Worm (Caenorhabditis elegans) whole organism, midembryonic: ENCODE data around the gene spsb-1.

Experiments
- T22C8.4 ChIP-seq: fragments of 200-800 bp; sonication (Bioruptor generic); IDR thresholded peaks from 2 replicates; pipeline ENCODE4 v1.3.6; 2022; ENCODE audit warnings: missing genetic modification characterization, missing compliant biosample characterization
- cog-1 ChIP-seq: sonication (generic microtip); optimal IDR thresholded peaks from 2 replicates; lab custom pipeline; 2016; ENCODE audit warnings: missing genetic modification characterization, missing compliant biosample characterization
- flt-1 ChIP-seq: fragments of 200-800 bp; sonication (Bioruptor generic); IDR thresholded peaks from 2 replicates; pipeline ENCODE4 v1.3.6; 2022; ENCODE audit warnings: missing genetic modification characterization, missing compliant biosample characterization
- klf-2 ChIP-seq: fragments of 200-800 bp; sonication (Bioruptor generic); conservative IDR thresholded peaks from 2 replicates; pipeline ENCODE4 v1.3.6; 2022; ENCODE audit warnings: missing genetic modification reagents, missing genetic modification characterization, missing compliant biosample characterization
- med-1 ChIP-seq: sonication (generic microtip); optimal IDR thresholded peaks from 2 replicates; lab custom pipeline; 2017; ENCODE audit warnings: missing genetic modification characterization, mild to moderate bottlenecking, missing compliant biosample characterization, antibody characterized with exemption, missing genetic modification reagents; ENCODE audit not compliant: insufficient read depth
- tab-1 ChIP-seq: fragments of 200-800 bp; sonication (Bioruptor generic); IDR thresholded peaks from 2 replicates; pipeline ENCODE4 v1.3.6; 2022; ENCODE audit warnings: missing genetic modification characterization, missing compliant biosample characterization
- ztf-29 ChIP-seq: fragments of 200-800 bp; sonication (Bioruptor generic); IDR thresholded peaks from 2 replicates; pipeline ENCODE4 v1.3.6; 2022; ENCODE audit warnings: missing genetic modification reagents, missing genetic modification characterization, missing compliant biosample characterization

DNA sequence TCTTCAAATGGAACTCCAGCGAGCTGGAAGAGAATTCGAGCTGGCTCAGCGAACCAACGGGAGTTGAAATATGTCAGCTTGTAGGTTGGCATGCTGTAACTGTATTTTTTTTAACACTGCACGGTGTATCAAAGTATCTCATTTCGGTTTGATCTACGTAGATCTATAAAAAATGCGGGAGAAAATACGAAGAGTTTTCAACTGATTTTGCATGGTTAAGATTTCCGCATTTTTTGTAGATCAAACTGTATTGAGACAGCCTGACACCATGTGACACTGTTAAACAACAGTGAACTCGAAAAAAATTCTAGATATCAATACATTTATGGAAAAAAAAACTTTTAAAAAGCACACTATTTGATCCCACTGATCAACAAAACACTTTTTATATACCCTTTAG lies 18.0 kb upstream of the spsb-1 start, which contains the start of gene gst-32:
- TF ChIP-seq klf-2 (GFP tag; lab: Robert Waterston, UW): no peak
- no peak for TF ChIP-seq T22C8.4 (GFP tag; lab: Robert Waterston, UW)
- no peak for TF ChIP-seq flt-1 (GFP tag; lab: Robert Waterston, UW)
- TF ChIP-seq tab-1 (GFP tag; lab: Robert Waterston, UW): no peak
- no peak for TF ChIP-seq med-1 (GFP tag; lab: Kevin White, UChicago)
- TF ChIP-seq ztf-29 (GFP tag; lab: Robert Waterston, UW): no peak
- TF ChIP-seq cog-1 (tag; lab: Kevin White, UChicago): no peak
